Fruit fly (Drosophila melanogaster) whole organism: ENCODE data around the gene Exo70.

Source experiments
- CG8478 ChIP-seq: fragments of >200 bp; optimal IDR thresholded peaks from 2 replicates; lab custom pipeline; 2018; ENCODE audit warnings: inconsistent platforms
- usp ChIP-seq: fragments of >200 bp; optimal IDR thresholded peaks from 2 replicates; lab custom pipeline; 2017; ENCODE audit warnings: missing biosample characterization, missing genetic modification characterization, mixed read lengths

dm6 chr3L:8411439-8411897 lies at the start of gene Exo70:
- no peak for TF ChIP-seq usp (GFP tag; lab: Kevin White, UChicago)
- no peak for TF ChIP-seq CG8478
